Worm (Caenorhabditis elegans) whole organism, L4 larva: ENCODE measurements around the gene hsp-110.

ENCODE experiments used
- D1046.2 ChIP-seq: fragments of 200-800 bp; sonication (Bioruptor generic); IDR thresholded peaks from 2 replicates; pipeline ENCODE4 v1.3.6; 2022; ENCODE audit warnings: missing genetic modification characterization, missing compliant biosample characterization
- F10B5.3 ChIP-seq: sonication (generic microtip); optimal IDR thresholded peaks from 2 replicates; lab custom pipeline; 2016; ENCODE audit warnings: mild to moderate bottlenecking, missing genetic modification characterization, missing compliant biosample characterization
- F26F4.8 ChIP-seq: fragments of 200-800 bp; sonication (Bioruptor generic); conservative IDR thresholded peaks from 2 replicates; pipeline ENCODE4 v1.3.6; 2022; ENCODE audit warnings: missing genetic modification characterization, missing compliant biosample characterization
- T20F7.1 ChIP-seq: fragments of 200-800 bp; sonication (Bioruptor generic); optimal IDR thresholded peaks from 2 replicates; lab custom pipeline; 2018; ENCODE audit warnings: mild to moderate bottlenecking, missing genetic modification characterization, missing compliant biosample characterization
- T26A8.4 ChIP-seq: fragments of 200-800 bp; sonication (Bioruptor generic); IDR thresholded peaks from 2 replicates; pipeline ENCODE4 v1.3.6; 2022; ENCODE audit warnings: missing genetic modification characterization, missing compliant biosample characterization
- Y5F2A.4 ChIP-seq: fragments of 200-800 bp; sonication (Bioruptor generic); optimal IDR thresholded peaks from 2 replicates; lab custom pipeline; 2018; ENCODE audit warnings: mild to moderate bottlenecking, missing genetic modification characterization, missing compliant biosample characterization
- ZK546.5 ChIP-seq, 2 experiments: sonication (generic microtip); optimal IDR thresholded peaks; 2 replicates each; lab custom pipeline; 2017; ENCODE audit warnings: missing biosample characterization in 2 of 2, missing genetic modification characterization in 2 of 2
- ama-1 ChIP-seq: fragments of 150-350 bp; optimal IDR thresholded peaks from 2 replicates; lab custom pipeline; 2014; ENCODE audit warnings: inconsistent platforms, mixed read lengths
- arid-1 ChIP-seq: fragments of 200-800 bp; sonication (Bioruptor generic); conservative IDR thresholded peaks from 2 replicates; pipeline ENCODE4 v1.3.6; 2022; ENCODE audit warnings: missing genetic modification reagents, missing genetic modification characterization, missing compliant biosample characterization
- attf-4 ChIP-seq: sonication (generic microtip); optimal IDR thresholded peaks from 3 replicates; lab custom pipeline; 2017; ENCODE audit warnings: missing biosample characterization, missing genetic modification characterization
- ceh-20 ChIP-seq: fragments of 200-800 bp; sonication (Bioruptor generic); IDR thresholded peaks from 2 replicates; pipeline ENCODE4 v1.3.6; 2022; ENCODE audit warnings: missing genetic modification reagents, missing genetic modification characterization, missing compliant biosample characterization
- ceh-28 ChIP-seq: fragments of 150-350 bp; optimal IDR thresholded peaks from 2 replicates; lab custom pipeline; 2014; ENCODE audit warnings: missing biosample characterization, missing genetic modification reagents, missing genetic modification characterization
- ceh-44 ChIP-seq: fragments of 200-800 bp; sonication (Bioruptor generic); IDR thresholded peaks from 2 replicates; pipeline ENCODE4 v1.3.6; 2022; ENCODE audit warnings: missing genetic modification reagents, missing genetic modification characterization, missing compliant biosample characterization
- ceh-62 ChIP-seq: sonication (generic microtip); optimal IDR thresholded peaks from 2 replicates; lab custom pipeline; 2017; ENCODE audit warnings: missing biosample characterization, missing genetic modification characterization
- ctbp-1 ChIP-seq: fragments of 200-800 bp; sonication (Bioruptor generic); IDR thresholded peaks from 2 replicates; pipeline ENCODE4 v1.3.6; 2022; ENCODE audit warnings: missing genetic modification reagents, missing genetic modification characterization, missing compliant biosample characterization
- daf-12 ChIP-seq: fragments of 150-350 bp; optimal IDR thresholded peaks from 2 replicates; lab custom pipeline; 2014; ENCODE audit warnings: missing biosample characterization, missing genetic modification reagents, missing genetic modification characterization
- daf-8 ChIP-seq: fragments of 200-800 bp; sonication (Bioruptor generic); IDR thresholded peaks from 2 replicates; pipeline ENCODE4 v1.3.6; 2022; ENCODE audit warnings: missing genetic modification characterization, missing compliant biosample characterization
- dmd-6 ChIP-seq: fragments of 200-800 bp; sonication (Bioruptor generic); IDR thresholded peaks from 2 replicates; pipeline ENCODE4 v1.3.6; 2022; ENCODE audit warnings: missing genetic modification reagents, missing genetic modification characterization, missing compliant biosample characterization
- dmd-9 ChIP-seq: fragments of 200-800 bp; sonication (Bioruptor generic); IDR thresholded peaks from 2 replicates; pipeline ENCODE4 v1.3.6; 2022; ENCODE audit warnings: missing genetic modification reagents, missing genetic modification characterization, missing compliant biosample characterization
- egl-43 ChIP-seq: fragments of 200-800 bp; sonication (Bioruptor generic); IDR thresholded peaks from 2 replicates; pipeline ENCODE4 v1.3.6; 2022; ENCODE audit warnings: missing genetic modification reagents, missing genetic modification characterization, missing compliant biosample characterization
- fos-1 ChIP-seq: fragments of 150-350 bp; optimal IDR thresholded peaks from 2 replicates; lab custom pipeline; 2014; ENCODE audit warnings: missing biosample characterization, missing genetic modification characterization
- hif-1 ChIP-seq, 2 experiments: sonication (generic microtip); optimal IDR thresholded peaks; 2 replicates each; lab custom pipeline; 2016 to 2017; ENCODE audit warnings: missing compliant biosample characterization in 2 of 2, missing genetic modification characterization in 2 of 2, missing genetic modification reagents in 2 of 2, missing genotype in 2 of 2, mild to moderate bottlenecking in 1 of 2
- hlh-11 ChIP-seq: fragments of 200-800 bp; sonication (Bioruptor generic); optimal IDR thresholded peaks from 2 replicates; lab custom pipeline; 2018; ENCODE audit warnings: mild to moderate bottlenecking, missing genetic modification characterization, missing compliant biosample characterization
- jun-1 ChIP-seq: fragments of 150-350 bp; optimal IDR thresholded peaks from 2 replicates; lab custom pipeline; 2014; ENCODE audit warnings: missing biosample characterization, missing genetic modification reagents, missing genetic modification characterization
- lin-13 ChIP-seq: fragments of 150-350 bp; optimal IDR thresholded peaks from 2 replicates; lab custom pipeline; 2014; ENCODE audit warnings: missing biosample characterization, missing genetic modification reagents, missing genetic modification characterization
- lin-15B ChIP-seq: fragments of 150-350 bp; sonication (generic microtip); optimal IDR thresholded peaks from 3 replicates; lab custom pipeline; 2014; ENCODE audit warnings: missing biosample characterization, missing genetic modification characterization
- lin-29 ChIP-seq: fragments of 200-800 bp; sonication (Bioruptor generic); IDR thresholded peaks from 2 replicates; pipeline ENCODE4 v1.3.6; 2022; ENCODE audit warnings: missing genetic modification reagents, missing genetic modification characterization, missing compliant biosample characterization
- lin-38 ChIP-seq: fragments of 200-800 bp; sonication (Bioruptor generic); IDR thresholded peaks from 2 replicates; pipeline ENCODE4 v1.3.6; 2022; ENCODE audit warnings: missing genetic modification reagents, missing genetic modification characterization, missing compliant biosample characterization
- lin-39 ChIP-seq: fragments of 150-350 bp; optimal IDR thresholded peaks from 2 replicates; lab custom pipeline; 2014; ENCODE audit warnings: missing biosample characterization, missing genetic modification reagents, missing genetic modification characterization
- lsy-2 ChIP-seq, 2 experiments: fragments of 150-350 bp in 1 of 2; sonication (generic microtip) in 1 of 2; optimal IDR thresholded peaks; 2 replicates each; lab custom pipeline; 2014 to 2017; ENCODE audit warnings: missing biosample characterization in 2 of 2, missing genetic modification characterization in 2 of 2
- madf-9 ChIP-seq: fragments of 200-800 bp; sonication (Bioruptor generic); conservative IDR thresholded peaks from 2 replicates; pipeline ENCODE4 v1.3.6; 2022; ENCODE audit warnings: missing genetic modification reagents, missing genetic modification characterization, missing compliant biosample characterization
- mdt-29 ChIP-seq: fragments of 200-800 bp; sonication (Bioruptor generic); IDR thresholded peaks from 2 replicates; pipeline ENCODE4 v1.3.6; 2022; ENCODE audit warnings: missing genetic modification reagents, missing genetic modification characterization, missing compliant biosample characterization
- mxl-3 ChIP-seq: fragments of 200-800 bp; sonication (Bioruptor generic); optimal IDR thresholded peaks from 2 replicates; lab custom pipeline; 2018; ENCODE audit warnings: mild to moderate bottlenecking, missing genetic modification characterization, missing compliant biosample characterization
- nhr-10 ChIP-seq: fragments of 150-350 bp; optimal IDR thresholded peaks from 2 replicates; lab custom pipeline; 2014; ENCODE audit warnings: missing biosample characterization, missing genetic modification characterization
- nhr-11 ChIP-seq: fragments of 150-350 bp; optimal IDR thresholded peaks from 2 replicates; lab custom pipeline; 2014; ENCODE audit warnings: missing biosample characterization, missing genetic modification characterization
- nhr-111 ChIP-seq: fragments of 200-800 bp; sonication (Bioruptor generic); optimal IDR thresholded peaks from 2 replicates; lab custom pipeline; 2018; ENCODE audit warnings: mild to moderate bottlenecking, missing genetic modification characterization, missing compliant biosample characterization
- nhr-237 ChIP-seq: sonication (generic microtip); optimal IDR thresholded peaks from 2 replicates; lab custom pipeline; 2017; ENCODE audit warnings: missing biosample characterization, missing genetic modification characterization
- nhr-25 ChIP-seq: sonication (generic microtip); optimal IDR thresholded peaks from 2 replicates; lab custom pipeline; 2017; ENCODE audit warnings: missing genetic modification characterization, mild to moderate bottlenecking, missing compliant biosample characterization, antibody characterized with exemption, moderate library complexity, borderline replicate concordance; ENCODE audit not compliant: insufficient read depth
- nhr-48 ChIP-seq: sonication (generic microtip); optimal IDR thresholded peaks from 2 replicates; lab custom pipeline; 2016; ENCODE audit warnings: mild to moderate bottlenecking, missing genetic modification characterization, missing compliant biosample characterization
- nhr-6 ChIP-seq: fragments of 150-350 bp; optimal IDR thresholded peaks from 2 replicates; lab custom pipeline; 2014; ENCODE audit warnings: missing biosample characterization, missing genetic modification characterization
- pha-4 ChIP-seq, 2 experiments: fragments of 150-350 bp in 1 of 2; fragments of 200-800 bp in 1 of 2; sonication (Bioruptor generic) in 1 of 2; IDR thresholded peaks in 1 of 2; optimal IDR thresholded peaks in 1 of 2; 2 replicates each; pipeline versions ENCODE4 v1.3.6 to Lab custom; 2014 to 2022; ENCODE audit warnings: missing genetic modification characterization in 2 of 2, missing genetic modification reagents in 2 of 2, missing biosample characterization in 1 of 2, missing compliant biosample characterization in 1 of 2
- saeg-2 ChIP-seq: fragments of 200-800 bp; sonication (Bioruptor generic); IDR thresholded peaks from 2 replicates; pipeline ENCODE4 v1.3.6; 2022; ENCODE audit warnings: missing genetic modification reagents, missing genetic modification characterization, missing compliant biosample characterization
- sdz-12 ChIP-seq: fragments of 200-800 bp; sonication (Bioruptor generic); optimal IDR thresholded peaks from 2 replicates; lab custom pipeline; 2018; ENCODE audit warnings: mild to moderate bottlenecking, missing genetic modification characterization, missing compliant biosample characterization
- snpc-1.2 ChIP-seq: fragments of 200-800 bp; sonication (Bioruptor generic); IDR thresholded peaks from 2 replicates; pipeline ENCODE4 v1.3.6; 2022; ENCODE audit warnings: missing genetic modification reagents, missing genetic modification characterization, missing compliant biosample characterization
- tag-97 ChIP-seq: fragments of 200-800 bp; sonication (Bioruptor generic); IDR thresholded peaks from 2 replicates; pipeline ENCODE4 v1.3.6; 2022; ENCODE audit warnings: missing genetic modification characterization, missing compliant biosample characterization
- unc-39 ChIP-seq: sonication (generic microtip); optimal IDR thresholded peaks from 2 replicates; lab custom pipeline; 2017; ENCODE audit warnings: missing biosample characterization, missing genetic modification characterization
- zag-1 ChIP-seq: fragments of 150-350 bp; optimal IDR thresholded peaks from 2 replicates; lab custom pipeline; 2014; ENCODE audit warnings: missing biosample characterization, missing genetic modification characterization
- zfp-2 ChIP-seq: sonication (generic microtip); optimal IDR thresholded peaks from 2 replicates; lab custom pipeline; 2016; ENCODE audit warnings: mild to moderate bottlenecking, missing genetic modification characterization, missing compliant biosample characterization
- zfp-3 ChIP-seq: fragments of 200-800 bp; sonication (Bioruptor generic); conservative IDR thresholded peaks from 2 replicates; pipeline ENCODE4 v1.3.6; 2022; ENCODE audit warnings: missing genetic modification reagents, missing genetic modification characterization, missing compliant biosample characterization
- ztf-7 ChIP-seq: fragments of 150-350 bp; optimal IDR thresholded peaks from 2 replicates; lab custom pipeline; 2014; ENCODE audit warnings: missing biosample characterization, missing genetic modification characterization

The hsp-110 gene

DNA sequence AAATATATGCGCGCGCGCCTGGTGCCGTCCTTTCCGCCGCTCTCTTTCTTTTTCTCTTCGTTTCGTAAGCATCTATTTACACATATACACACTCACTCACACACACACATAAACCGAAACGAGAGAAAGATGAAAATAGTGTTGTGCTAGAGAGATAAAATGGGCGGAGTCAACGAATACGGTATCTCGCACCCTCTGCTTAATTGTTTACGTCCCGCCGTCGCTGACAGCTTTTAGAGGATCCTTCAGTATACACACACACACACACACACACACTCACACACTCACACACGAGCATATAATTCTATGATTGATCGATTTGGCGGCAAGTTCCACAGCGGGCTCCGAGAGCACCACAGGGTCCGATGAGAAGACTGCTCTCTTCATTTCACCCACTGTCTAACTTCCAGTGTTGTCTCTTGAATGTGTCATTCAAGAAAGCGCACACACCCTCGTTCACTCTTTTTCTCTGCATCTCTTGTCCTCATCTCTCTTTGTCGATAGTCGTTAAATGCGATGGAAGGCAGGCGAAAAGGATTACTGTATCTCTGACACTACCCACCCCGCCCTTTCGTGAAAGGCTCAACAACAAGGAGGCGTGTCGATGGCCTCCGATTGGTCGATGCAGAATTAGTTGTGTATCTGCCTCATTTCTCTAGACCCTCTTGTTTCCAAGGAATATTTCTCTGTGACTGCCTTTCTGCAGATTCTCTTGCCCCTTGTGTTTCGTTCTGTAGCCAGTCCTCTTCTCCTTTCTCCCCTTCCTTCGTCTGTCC lies 29.3 kb downstream of the hsp-110 start (continued):
- TF ChIP-seq arid-1 (GFP tag; lab: Robert Waterston, UW), result peak; percentile 64; the same call in 1 of the 2 replicates
- peak; percentile 39 to 73 for TF ChIP-seq hif-1 (tag; optimal IDR thresholded peaks at IDR 0.05; lab: Kevin White, UChicago)
- TF ChIP-seq daf-12, result no peak
- peak; percentile 79 for TF ChIP-seq dmd-6 (GFP tag; lab: Robert Waterston, UW)
- TF ChIP-seq dmd-9 (GFP tag; lab: Robert Waterston, UW), result peak; percentile 23; the same call in 1 of the 2 replicates
- TF ChIP-seq T20F7.1 (GFP tag; lab: Kevin White, UChicago), result peak; percentile 88
- TF ChIP-seq lin-39 (tag; lab: Kevin White, UChicago), result peak; percentile 57
- peak; percentile 89 for TF ChIP-seq ctbp-1 (GFP tag; lab: Robert Waterston, UW)
- TF ChIP-seq ceh-62, result no peak
- peak; percentile 60 for TF ChIP-seq zag-1 (tag; lab: Kevin White, UChicago)
- no peak for TF ChIP-seq saeg-2
- peak; percentile 69 for TF ChIP-seq lin-38 (GFP tag; lab: Robert Waterston, UW)
- peak; percentile 95 for TF ChIP-seq nhr-11 (tag; lab: Kevin White, UChicago)
- TF ChIP-seq ceh-20, result peak; percentile 91
- peak; percentile 34 for TF ChIP-seq ztf-7 (tag; lab: Kevin White, UChicago)
- no peak for TF ChIP-seq mdt-29 (GFP tag; lab: Robert Waterston, UW)
- peak; percentile 91 for TF ChIP-seq T26A8.4 (GFP tag; lab: Robert Waterston, UW)
- TF ChIP-seq mxl-3 (GFP tag; lab: Kevin White, UChicago), result peak; percentile 70
- peak; percentile 71 for TF ChIP-seq nhr-6 (tag; lab: Kevin White, UChicago)
- peak; percentile 97 to 98 for TF ChIP-seq lsy-2 (tag; optimal IDR thresholded peaks at IDR 0.05; lab: Kevin White, UChicago)
- peak; percentile 67 for TF ChIP-seq lin-13 (GFP tag; lab: Kevin White, UChicago)
- TF ChIP-seq unc-39 (tag; lab: Kevin White, UChicago), result no peak
- no peak for TF ChIP-seq fos-1 (tag; lab: Kevin White, UChicago)
- peak; percentile 71 for TF ChIP-seq madf-9 (GFP tag; lab: Robert Waterston, UW)
- TF ChIP-seq ZK546.5 (tag; optimal IDR thresholded peaks at IDR 0.05; lab: Kevin White, UChicago), result peak in 1 of 2 experiments; percentile 57
- no peak for TF ChIP-seq ceh-44 (GFP tag; lab: Robert Waterston, UW)
- TF ChIP-seq nhr-48, result peak; percentile 87
- no peak for TF ChIP-seq Y5F2A.4 (GFP tag; lab: Kevin White, UChicago)
- peak; percentile 50 for TF ChIP-seq zfp-2 (tag; lab: Kevin White, UChicago)
- no peak for TF ChIP-seq daf-8
- no peak for TF ChIP-seq zfp-3 (GFP tag; lab: Robert Waterston, UW)
- no peak for TF ChIP-seq lin-15B (tag; lab: Kevin White, UChicago)
- peak; percentile 86 for TF ChIP-seq ceh-28 (tag; lab: Kevin White, UChicago)
- TF ChIP-seq nhr-111 (GFP tag; lab: Kevin White, UChicago), result no peak
- no peak for TF ChIP-seq nhr-237 (tag; lab: Kevin White, UChicago)
- peak; percentile 94 for TF ChIP-seq hlh-11 (tag; lab: Kevin White, UChicago)
- TF ChIP-seq F26F4.8 (GFP tag; lab: Robert Waterston, UW), result no peak
- peak; percentile 69 for TF ChIP-seq jun-1 (tag; lab: Kevin White, UChicago)
- no peak for TF ChIP-seq D1046.2
- no peak for TF ChIP-seq sdz-12 (GFP tag; lab: Kevin White, UChicago)
- TF ChIP-seq snpc-1.2 (GFP tag; lab: Robert Waterston, UW), result no peak
- TF ChIP-seq tag-97, result no peak
- peak; percentile 77 for TF ChIP-seq nhr-25 (tag; lab: Kevin White, UChicago)
- TF ChIP-seq attf-4 (tag; lab: Kevin White, UChicago), result peak; percentile 53
- peak; percentile 74 for TF ChIP-seq pha-4 (GFP tag; IDR thresholded peaks at IDR 0.05; lab: Robert Waterston, UW)
- peak; percentile 76 for TF ChIP-seq pha-4 (tag; optimal IDR thresholded peaks at IDR 0.05; lab: Kevin White, UChicago)
- no peak for TF ChIP-seq nhr-10 (tag; lab: Kevin White, UChicago)
- TF ChIP-seq F10B5.3, result peak; percentile 93
- peak; percentile 61; the same call in 1 of the 2 replicates for TF ChIP-seq egl-43 (GFP tag; lab: Robert Waterston, UW)
- TF ChIP-seq ama-1, result no peak
- no peak for TF ChIP-seq lin-29
